Worm (Caenorhabditis elegans): Measurements from ENCODE around the gene sec-20.
A peak's percentile ranks its signal among the peaks of the same experiment; 100 is the strongest.

sec-20 gene

ce11 chrIII:159665-160064, 32.2 kb upstream of the sec-20 start (continued):
- TF ChIP-seq madf-5 (GFP tag; IDR thresholded peaks at IDR 0.05): 0 out of 4 replicates have a peak, but pooled peaks of 1 of the 2 experiments have one; percentile 35
- TF ChIP-seq R02D3.7 (tag; optimal IDR thresholded peaks at IDR 0.05): no peak
- no peak for TF ChIP-seq ceh-32 (tag; optimal IDR thresholded peaks at IDR 0.05; ENCODE audit: poor library complexity)
- no peak for TF ChIP-seq ztf-11 (tag; optimal IDR thresholded peaks at IDR 0.05)
- TF ChIP-seq egl-27 (tag; optimal IDR thresholded peaks at IDR 0.05): no peak
- no peak for TF ChIP-seq nhr-237 (tag; optimal IDR thresholded peaks at IDR 0.05)
- TF ChIP-seq Y5F2A.4 (GFP tag; optimal IDR thresholded peaks at IDR 0.05): no peak
- TF ChIP-seq nhr-41 (GFP tag; IDR thresholded peaks at IDR 0.05): no peak
- TF ChIP-seq saeg-2 (GFP tag; IDR thresholded peaks at IDR 0.05): no peak
- no peak for TF ChIP-seq ceh-62 (tag; optimal IDR thresholded peaks at IDR 0.05)
- no peak for TF ChIP-seq lin-29 (GFP tag; IDR thresholded peaks at IDR 0.05)
- TF ChIP-seq T26A8.4 (GFP tag; IDR thresholded peaks at IDR 0.05): no peak
- peak; percentile 95 for TF ChIP-seq aha-1 (tag)
- no peak for TF ChIP-seq nhr-10 (tag; optimal IDR thresholded peaks at IDR 0.05)
- TF ChIP-seq ceh-82 (tag; optimal IDR thresholded peaks at IDR 0.05): no peak

ce11 chrIII:164775-165174, 27.1 kb upstream of the sec-20 start, which contains the start of gene F40G9.8:
Gene F40G9.8 (minus strand): TSS chrIII:164875.
- TF ChIP-seq Y75B8A.6 (GFP tag; IDR thresholded peaks at IDR 0.05): no peak

- TF ChIP-seq nhr-25 (tag; optimal IDR thresholded peaks at IDR 0.05; ENCODE audit: borderline replicate concordance, insufficient read depth): no peak
- TF ChIP-seq aha-1 (tag): peak; percentile 85
These were observed 26.5 kb upstream of the sec-20 start, which contains the start of gene F40G9.7 for ce11 chrIII:165390-165789. Gene F40G9.7 (plus strand): TSS chrIII:165690.

- TF ChIP-seq set-16 (GFP tag; IDR thresholded peaks at IDR 0.05): peak; percentile 88
These were observed 23.5 kb upstream of the sec-20 start for ce11 chrIII:168376-168775.

ce11 chrIII:169478-169877, 22.4 kb upstream of the sec-20 start, which contains the start of gene F40G9.18:
Gene F40G9.18 (minus strand): TSS chrIII:169578.
- peak in 1 of 2 experiments; percentile 87 for TF ChIP-seq unc-62 (GFP tag; optimal IDR thresholded peaks at IDR 0.05 in 1 of 2)
- no peak for TF ChIP-seq unc-62 (tag; optimal IDR thresholded peaks at IDR 0.05)
- no peak for TF ChIP-seq lin-1 (GFP tag; IDR thresholded peaks at IDR 0.05)

ce11 chrIII:171617-172016, 20.3 kb upstream of the sec-20 start, which contains the start of the genes F40G9.9 and F40G9.12:
Gene F40G9.9 (minus strand): TSS chrIII:171717.
Gene F40G9.12 (plus strand): TSS chrIII:171847.
- TF ChIP-seq mdt-29 (GFP tag; IDR thresholded peaks at IDR 0.05) (no peak), zfp-3 (GFP tag; conservative IDR thresholded peaks at IDR 0.05) (no peak), ceh-32 (tag; optimal IDR thresholded peaks at IDR 0.05; ENCODE audit: poor library complexity) (no peak), set-16 (GFP tag; IDR thresholded peaks at IDR 0.05) (no peak), D1046.2 (GFP tag; IDR thresholded peaks at IDR 0.05) (no peak), egl-43 (GFP tag; IDR thresholded peaks at IDR 0.05) (no peak), daf-19 (GFP tag; conservative IDR thresholded peaks at IDR 0.05) (no peak), nhr-102 (tag; optimal IDR thresholded peaks at IDR 0.05) (no peak), ZK546.5 (tag; optimal IDR thresholded peaks at IDR 0.05) (no peak), vab-7 (GFP tag; IDR thresholded peaks at IDR 0.05) (no peak)

- TF ChIP-seq aha-1 (tag): peak; percentile 31
- TF ChIP-seq spr-1 (tag; optimal IDR thresholded peaks at IDR 0.05): no peak
These were observed 18.4 kb upstream of the sec-20 start, which contains the start of gene F40G9.19 for ce11 chrIII:173501-173900. Gene F40G9.19 (plus strand): TSS chrIII:173801.
